Fruit fly (Drosophila melanogaster): ENCODE measurements around the gene Eip74EF.

The Eip74EF gene

dm6 chr3L:17652878-17653700 lies 34.0 kb upstream of the Eip74EF start (continued):
- TF ChIP-seq Side (GFP tag; optimal IDR thresholded peaks at IDR 0.05), result peak; percentile 76
- peak; percentile 59 for TF ChIP-seq Hmr (GFP tag; optimal IDR thresholded peaks at IDR 0.05)
- TF ChIP-seq CG4424 (GFP tag; optimal IDR thresholded peaks at IDR 0.05), result peak; percentile 44
- peak; percentile 77; the same call in 1 of the 2 replicates for TF ChIP-seq NFAT (GFP tag; IDR thresholded peaks at IDR 0.05)
- peak; percentile 29 for TF ChIP-seq pnt (GFP tag; optimal IDR thresholded peaks at IDR 0.05)
- TF ChIP-seq gem (tag; optimal IDR thresholded peaks at IDR 0.05), result peak; percentile 54
- TF ChIP-seq sc (optimal IDR thresholded peaks at IDR 0.05), result no peak
- peak; percentile 26 for TF ChIP-seq sc (GFP tag; optimal IDR thresholded peaks at IDR 0.05)
- peak; percentile 72 for TF ChIP-seq fd64A (GFP tag; optimal IDR thresholded peaks at IDR 0.05)
- peak; percentile 52 for TF ChIP-seq CG7928 (GFP tag; optimal IDR thresholded peaks at IDR 0.05)
- TF ChIP-seq Dek (tag; optimal IDR thresholded peaks at IDR 0.05), result no peak
- TF ChIP-seq Med (GFP tag), result peak; percentile 74
- TF ChIP-seq CG10654 (GFP tag; optimal IDR thresholded peaks at IDR 0.05), result peak; percentile 70
- peak; percentile 34 for TF ChIP-seq dmrt11E (tag; optimal IDR thresholded peaks at IDR 0.05)
- TF ChIP-seq grn (GFP tag; optimal IDR thresholded peaks at IDR 0.05), result no peak
- TF ChIP-seq Atf6 (GFP tag; IDR thresholded peaks at IDR 0.05), result peak; percentile 60
- TF ChIP-seq CG4328 (GFP tag; optimal IDR thresholded peaks at IDR 0.05), result peak; percentile 26
- peak; percentile 32 for TF ChIP-seq CG1647 (GFP tag; optimal IDR thresholded peaks at IDR 0.05)
- TF ChIP-seq CG10565 (GFP tag; optimal IDR thresholded peaks at IDR 0.05), result peak; percentile 1
- 0 out of 3 replicates have a peak, but pooled peaks have one; percentile 6 for TF ChIP-seq CG7357 (GFP tag; IDR thresholded peaks at IDR 0.05)
- no peak for TF ChIP-seq NC2α (GFP tag; optimal IDR thresholded peaks at IDR 0.05)
- TF ChIP-seq CG17912 (GFP tag; optimal IDR thresholded peaks at IDR 0.05), result no peak
- peak; percentile 39 for TF ChIP-seq Fer3 (tag; optimal IDR thresholded peaks at IDR 0.05)
- peak; percentile 68; the same call in 1 of the 3 replicates for TF ChIP-seq CG11093 (GFP tag; IDR thresholded peaks at IDR 0.05)
- peak; percentile 86 for TF ChIP-seq Xrp1 (GFP tag; IDR thresholded peaks at IDR 0.05)
- no peak for TF ChIP-seq prd (optimal IDR thresholded peaks at IDR 0.05)
- TF ChIP-seq prd (GFP tag; IDR thresholded peaks at IDR 0.05), result peak; percentile 31; the same call in 2 of the 3 replicates
- peak; percentile 2 for TF ChIP-seq CG2120 (GFP tag; optimal IDR thresholded peaks at IDR 0.05)
- TF ChIP-seq da (GFP tag; optimal IDR thresholded peaks at IDR 0.05), result peak; percentile 33
- no peak for TF ChIP-seq gro (GFP tag; optimal IDR thresholded peaks at IDR 0.05)
- TF ChIP-seq mld (GFP tag; IDR thresholded peaks at IDR 0.05; ENCODE audit: partially characterized antibody), result no peak
- no peak for TF ChIP-seq CG14050 (GFP tag; IDR thresholded peaks at IDR 0.05)
- peak; percentile 13 for TF ChIP-seq Six4 (GFP tag; optimal IDR thresholded peaks at IDR 0.05)
- no peak for TF ChIP-seq her (GFP tag; optimal IDR thresholded peaks at IDR 0.05)
- TF ChIP-seq Hr3 (GFP tag; optimal IDR thresholded peaks at IDR 0.05), result no peak
- TF ChIP-seq CG11723 (GFP tag; optimal IDR thresholded peaks at IDR 0.05), result no peak
- no peak for TF ChIP-seq YL-1 (GFP tag; optimal IDR thresholded peaks at IDR 0.05)
- peak; percentile 54 for TF ChIP-seq PHDP (tag; optimal IDR thresholded peaks at IDR 0.05)
- no peak for TF ChIP-seq hkb (optimal IDR thresholded peaks at IDR 0.05)
- TF ChIP-seq hkb (GFP tag; IDR thresholded peaks at IDR 0.05), result peak; percentile 88
- TF ChIP-seq bsh (GFP tag; optimal IDR thresholded peaks at IDR 0.05), result peak in 1 of 2 experiments; percentile 56
- TF ChIP-seq ftz-f1 (GFP tag; optimal IDR thresholded peaks at IDR 0.05), result peak; percentile 2
- no peak for TF ChIP-seq emc (GFP tag; optimal IDR thresholded peaks at IDR 0.05)
- peak; percentile 71; the same call in 2 of the 3 replicates for TF ChIP-seq z (GFP tag; IDR thresholded peaks at IDR 0.05)
- TF ChIP-seq CG7987 (GFP tag; optimal IDR thresholded peaks at IDR 0.05), result peak; percentile 79
- no peak for TF ChIP-seq Pdp1 (GFP tag; optimal IDR thresholded peaks at IDR 0.05)
- peak; percentile 19; the same call in 1 of the 3 replicates for TF ChIP-seq ci (GFP tag; IDR thresholded peaks at IDR 0.05)
